Fruit fly (Drosophila melanogaster) whole organism, embryonic: ENCODE results near the gene zen.
A peak's percentile ranks its signal among the peaks of the same experiment; 100 is the strongest.

Source experiments
- Antp ChIP-seq: fragments of 200-800 bp; sonication (Bioruptor generic); optimal IDR thresholded peaks from 3 replicates; lab custom pipeline; 2016; ENCODE audit warnings: missing biosample characterization, missing genetic modification characterization
- BEAF-32 ChIP-seq: fragments of 200-800 bp; sonication (Bioruptor generic); optimal IDR thresholded peaks from 3 replicates; lab custom pipeline; 2017; ENCODE audit warnings: missing biosample characterization, missing genetic modification characterization, mild to moderate bottlenecking, moderate library complexity, missing genetic modification reagents
- CG10959 ChIP-seq: fragments of 200-800 bp; sonication (Bioruptor generic); IDR thresholded peaks from 2 replicates; pipeline ENCODE4 v1.3.6; 2022; ENCODE audit warnings: missing biosample characterization, missing genetic modification characterization
- CG11504 ChIP-seq: fragments of 200-800 bp; sonication (Bioruptor generic); optimal IDR thresholded peaks from 3 replicates; lab custom pipeline; 2019; ENCODE audit warnings: missing biosample characterization, mild to moderate bottlenecking, missing genetic modification characterization, moderate library complexity
- CG12659 ChIP-seq: fragments of 200-800 bp; sonication (Bioruptor generic); optimal IDR thresholded peaks from 3 replicates; lab custom pipeline; 2017; ENCODE audit warnings: mild to moderate bottlenecking, missing biosample characterization, missing genetic modification reagents, missing genetic modification characterization
- CG13296 ChIP-seq: fragments of 200-800 bp; sonication (Bioruptor generic); optimal IDR thresholded peaks from 3 replicates; lab custom pipeline; 2018; ENCODE audit warnings: missing biosample characterization, mild to moderate bottlenecking, missing genetic modification characterization
- CG14050 ChIP-seq: fragments of 200-800 bp; sonication (Bioruptor generic); IDR thresholded peaks from 3 replicates; pipeline ENCODE4 v1.3.6; 2022; ENCODE audit warnings: missing biosample characterization, missing genetic modification characterization
- CG15601 ChIP-seq: fragments of 200-800 bp; sonication (Bioruptor generic); optimal IDR thresholded peaks from 3 replicates; lab custom pipeline; 2019; ENCODE audit warnings: missing biosample characterization, mild to moderate bottlenecking, missing genetic modification characterization, moderate library complexity
- CG17361 ChIP-seq: fragments of 200-800 bp; sonication (Bioruptor generic); IDR thresholded peaks from 3 replicates; pipeline ENCODE4 v1.3.6; 2022; ENCODE audit warnings: missing biosample characterization, missing genetic modification characterization
- CG17829 ChIP-seq: fragments of 200-800 bp; optimal IDR thresholded peaks from 2 replicates; lab custom pipeline; 2019; ENCODE audit warnings: missing biosample characterization, mild to moderate bottlenecking, missing genetic modification characterization, moderate library complexity
- CG18011 ChIP-seq: fragments of 200-800 bp; sonication (Bioruptor generic); optimal IDR thresholded peaks from 2 replicates; lab custom pipeline; 2017; ENCODE audit warnings: missing biosample characterization, missing genetic modification characterization, mild to moderate bottlenecking, moderate library complexity, missing genotype
- CG2712 ChIP-seq: fragments of 200-800 bp; optimal IDR thresholded peaks from 3 replicates; lab custom pipeline; 2019; ENCODE audit warnings: missing biosample characterization, mild to moderate bottlenecking, missing genetic modification characterization, moderate library complexity
- CG31224 ChIP-seq: fragments of 200-800 bp; sonication (Bioruptor generic); IDR thresholded peaks from 2 replicates; pipeline ENCODE4 v1.3.6; 2022; ENCODE audit warnings: missing biosample characterization, missing genetic modification characterization
- CG31365 ChIP-seq: fragments of 200-800 bp; sonication (Bioruptor generic); optimal IDR thresholded peaks from 2 replicates; lab custom pipeline; 2018; ENCODE audit warnings: missing biosample characterization, mild to moderate bottlenecking, missing genetic modification characterization
- CG3838 ChIP-seq: fragments of 200-800 bp; sonication (Bioruptor generic); optimal IDR thresholded peaks from 3 replicates; lab custom pipeline; 2016; ENCODE audit warnings: missing biosample characterization, missing genetic modification characterization
- CG4424 ChIP-seq: fragments of 200-800 bp; sonication (Bioruptor generic); optimal IDR thresholded peaks from 3 replicates; lab custom pipeline; 2016; ENCODE audit warnings: missing biosample characterization, missing genetic modification characterization
- CG4820 ChIP-seq: fragments of 200-800 bp; sonication (Bioruptor generic); optimal IDR thresholded peaks from 3 replicates; lab custom pipeline; 2016; ENCODE audit warnings: missing biosample characterization, missing genetic modification characterization
- CG7556 ChIP-seq: fragments of 200-800 bp; sonication (Bioruptor generic); optimal IDR thresholded peaks from 2 replicates; lab custom pipeline; 2017; ENCODE audit warnings: missing biosample characterization, mild to moderate bottlenecking, missing genetic modification characterization
- CG8924 ChIP-seq: fragments of 200-800 bp; optimal IDR thresholded peaks from 3 replicates; lab custom pipeline; 2019; ENCODE audit warnings: missing biosample characterization, mild to moderate bottlenecking, missing genetic modification characterization, moderate library complexity
- CG9609 ChIP-seq: fragments of 200-800 bp; sonication (Bioruptor generic); optimal IDR thresholded peaks from 3 replicates; lab custom pipeline; 2016; ENCODE audit warnings: missing biosample characterization, missing genetic modification characterization
- CG9727 ChIP-seq: fragments of 200-800 bp; sonication (Bioruptor generic); optimal IDR thresholded peaks from 3 replicates; lab custom pipeline; 2017; ENCODE audit warnings: missing biosample characterization, mild to moderate bottlenecking, missing genetic modification characterization
- CG9876 ChIP-seq: fragments of 200-800 bp; sonication (Bioruptor generic); optimal IDR thresholded peaks from 2 replicates; lab custom pipeline; 2016; ENCODE audit warnings: missing biosample characterization, missing genetic modification characterization
- D ChIP-seq, 2 experiments: fragments of 200-800 bp in 1 of 2; fragments of >200 bp in 1 of 2; sonication (Bioruptor generic) in 1 of 2; optimal IDR thresholded peaks; 2 replicates in 1 of 2; 3 replicates in 1 of 2; lab custom pipeline; 2017; ENCODE audit warnings: mild to moderate bottlenecking in 1 of 2, missing biosample characterization in 1 of 2, missing genetic modification characterization in 1 of 2, missing genetic modification reagents in 1 of 2
- E2f1 ChIP-seq: fragments of 200-800 bp; sonication (Bioruptor generic); IDR thresholded peaks from 2 replicates; pipeline ENCODE4 v1.3.6; 2022; ENCODE audit warnings: missing biosample characterization, missing genetic modification characterization
- Kr ChIP-seq: fragments of 200-800 bp; sonication (Bioruptor generic); optimal IDR thresholded peaks from 2 replicates; lab custom pipeline; 2017; ENCODE audit warnings: missing biosample characterization, mild to moderate bottlenecking, missing genetic modification characterization
- Med ChIP-seq: fragments of 200-800 bp; sonication (Bioruptor generic); peaks from one replicate; lab custom pipeline; 2016; ENCODE audit warnings: missing biosample characterization, missing genetic modification characterization, mild to moderate bottlenecking, inconsistent platforms, moderate library complexity
- Sox100B ChIP-seq: fragments of 200-800 bp; sonication (Bioruptor generic); optimal IDR thresholded peaks from 3 replicates; lab custom pipeline; 2018; ENCODE audit warnings: missing biosample characterization, mild to moderate bottlenecking, missing genetic modification characterization
- Usf ChIP-seq: fragments of 200-800 bp; sonication (Bioruptor generic); optimal IDR thresholded peaks from 2 replicates; lab custom pipeline; 2017; ENCODE audit warnings: missing genotype, missing biosample characterization, missing genetic modification characterization
- amos ChIP-seq: fragments of 200-800 bp; sonication (Bioruptor generic); IDR thresholded peaks from 2 replicates; pipeline ENCODE4 v1.3.6; 2022; ENCODE audit warnings: missing biosample characterization, missing genetic modification characterization; ENCODE audit not compliant: partially characterized antibody
- bcd ChIP-seq: fragments of 200-800 bp; sonication (Bioruptor generic); optimal IDR thresholded peaks from 2 replicates; lab custom pipeline; 2017; ENCODE audit warnings: missing biosample characterization, mild to moderate bottlenecking, missing genetic modification characterization
- dan ChIP-seq: fragments of 200-800 bp; sonication (Bioruptor generic); IDR thresholded peaks from 2 replicates; pipeline ENCODE4 v1.3.6; 2022; ENCODE audit warnings: missing biosample characterization, missing genetic modification characterization
- dmrt11E ChIP-seq: fragments of 200-800 bp; sonication (Bioruptor generic); optimal IDR thresholded peaks from 3 replicates; lab custom pipeline; 2018; ENCODE audit warnings: missing biosample characterization, mild to moderate bottlenecking, missing genetic modification characterization, moderate library complexity
- grn ChIP-seq: fragments of 200-800 bp; sonication (Bioruptor generic); optimal IDR thresholded peaks from 3 replicates; lab custom pipeline; 2017; ENCODE audit warnings: missing biosample characterization, missing genetic modification characterization
- luna ChIP-seq: fragments of 200-800 bp; sonication (Bioruptor generic); optimal IDR thresholded peaks from 2 replicates; lab custom pipeline; 2016; ENCODE audit warnings: missing biosample characterization, missing genetic modification characterization
- pb ChIP-seq: fragments of 200-800 bp; sonication (Bioruptor generic); optimal IDR thresholded peaks from 3 replicates; lab custom pipeline; 2016; ENCODE audit warnings: missing biosample characterization, missing genetic modification characterization
- prd ChIP-seq, 3 experiments: fragments of >200 bp in 2 of 3; fragments of 200-800 bp in 1 of 3; sonication (Bioruptor generic) in 1 of 3; optimal IDR thresholded peaks in 2 of 3; IDR thresholded peaks in 1 of 3; 2 replicates in 2 of 3; 3 replicates in 1 of 3; pipeline versions ENCODE4 v1.3.6 to Lab custom; 2017 to 2022; ENCODE audit warnings: missing biosample characterization in 1 of 3, missing genetic modification characterization in 1 of 3
- sens ChIP-seq: fragments of 200-800 bp; sonication (Bioruptor generic); peaks from one replicate; lab custom pipeline; 2016; ENCODE audit warnings: missing biosample characterization, missing genetic modification characterization
- so ChIP-seq: fragments of 200-800 bp; sonication (Bioruptor generic); IDR thresholded peaks from 3 replicates; pipeline ENCODE4 v1.3.6; 2022; ENCODE audit warnings: missing biosample characterization, missing genetic modification characterization
- sug ChIP-seq: fragments of 200-800 bp; optimal IDR thresholded peaks from 2 replicates; lab custom pipeline; 2019; ENCODE audit warnings: missing biosample characterization, mild to moderate bottlenecking, missing genetic modification characterization, moderate library complexity
- tgo ChIP-seq: fragments of 200-800 bp; sonication (Bioruptor generic); IDR thresholded peaks from 3 replicates; pipeline ENCODE4 v1.3.6; 2022; ENCODE audit warnings: missing biosample characterization, missing genetic modification characterization
- tll ChIP-seq, 2 experiments: fragments of 200-800 bp in 1 of 2; fragments of >200 bp in 1 of 2; sonication (Bioruptor generic) in 1 of 2; optimal IDR thresholded peaks; 2 replicates each; lab custom pipeline; 2017 to 2019; ENCODE audit warnings: missing biosample characterization in 2 of 2, missing genetic modification characterization in 2 of 2, mild to moderate bottlenecking in 1 of 2, moderate library complexity in 1 of 2
- zen ChIP-seq: fragments of 200-800 bp; sonication (Bioruptor generic); optimal IDR thresholded peaks from 3 replicates; lab custom pipeline; 2018; ENCODE audit warnings: missing biosample characterization, mild to moderate bottlenecking, missing genetic modification characterization, moderate library complexity
- zf30C ChIP-seq: fragments of 200-800 bp; sonication (Bioruptor generic); optimal IDR thresholded peaks from 3 replicates; lab custom pipeline; 2018; ENCODE audit warnings: missing biosample characterization, mild to moderate bottlenecking, missing genetic modification characterization

Gene zen

DNA sequence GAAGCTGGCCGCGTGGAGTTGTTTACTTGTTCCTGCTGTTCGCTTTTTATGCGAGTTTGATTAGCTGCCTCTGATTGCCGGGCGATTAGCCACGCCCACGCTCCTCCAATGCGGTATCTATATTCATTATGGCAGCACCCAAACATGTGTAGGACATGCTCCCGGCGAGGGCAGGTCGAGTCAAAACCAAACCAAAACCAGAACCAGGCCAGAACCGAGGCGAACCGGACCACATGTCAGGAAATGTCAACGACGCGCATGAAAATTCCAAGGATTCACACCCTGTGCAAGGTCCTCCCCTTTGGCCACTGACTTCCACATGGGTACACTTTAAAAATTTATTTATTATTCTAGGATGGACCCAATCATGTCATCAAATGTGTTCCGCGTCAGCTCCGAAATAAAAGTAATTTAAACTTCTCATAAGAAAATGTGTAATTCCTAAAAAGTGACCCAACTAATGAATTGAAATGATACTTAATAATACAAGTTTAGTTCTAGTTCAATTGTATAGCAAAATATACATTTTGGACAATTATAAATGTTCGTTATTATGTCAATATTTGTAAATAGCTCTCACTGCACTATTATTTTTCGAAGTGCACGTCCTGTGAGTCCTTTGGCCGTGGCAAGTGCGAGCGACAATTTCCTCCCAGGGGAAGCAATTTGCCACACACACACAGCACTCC is 2.4 kb downstream of the zen start (continued):
- TF ChIP-seq zen (tag; lab: Kevin White, UChicago) (peak; percentile 71), CG9727 (GFP tag; lab: Kevin White, UChicago) (peak; percentile 25), tll (GFP tag; optimal IDR thresholded peaks at IDR 0.05; lab: Kevin White, UChicago) (no peak), CG3838 (GFP tag; lab: Kevin White, UChicago) (no peak), CG15601 (tag; lab: Kevin White, UChicago) (no peak), CG8924 (tag; lab: Kevin White, UChicago) (peak; percentile 16), prd (optimal IDR thresholded peaks at IDR 0.05; lab: Kevin White, UChicago) (no peak), prd (GFP tag; IDR thresholded peaks at IDR 0.05; lab: Robert Waterston, UW) (peak; percentile 15; the same call in 1 of the 3 replicates), CG31365 (tag; lab: Kevin White, UChicago) (no peak), zf30C (GFP tag; lab: Kevin White, UChicago) (peak; percentile 49), E2f1 (GFP tag; lab: Robert Waterston, UW) (no peak), sug (tag; lab: Kevin White, UChicago) (no peak), amos (no peak), so (no peak), CG10959 (GFP tag; lab: Robert Waterston, UW) (no peak), Usf (GFP tag; lab: Kevin White, UChicago) (no peak), Sox100B (peak; percentile 22), CG2712 (tag; lab: Kevin White, UChicago) (peak; percentile 48), dan (GFP tag; lab: Robert Waterston, UW) (no peak), CG12659 (no peak), tgo (GFP tag; lab: Robert Waterston, UW) (no peak), CG17829 (tag; lab: Kevin White, UChicago) (peak; percentile 11), D (optimal IDR thresholded peaks at IDR 0.05; lab: Kevin White, UChicago) (no peak), D (GFP tag; optimal IDR thresholded peaks at IDR 0.05; lab: Kevin White, UChicago) (peak; percentile 5), CG18011 (GFP tag; lab: Kevin White, UChicago) (no peak), pb (GFP tag; lab: Kevin White, UChicago) (no peak), CG7556 (peak; percentile 18), luna (GFP tag; lab: Kevin White, UChicago) (no peak), dmrt11E (peak; percentile 45), Antp (GFP tag; lab: Kevin White, UChicago) (no peak), CG31224 (GFP tag; lab: Robert Waterston, UW) (no peak), sens (peak; percentile 77), grn (no peak), CG17361 (GFP tag; lab: Robert Waterston, UW) (0 out of 3 replicates have a peak, but pooled peaks have one; percentile 42), CG4424 (GFP tag; lab: Kevin White, UChicago) (peak; percentile 6), Med (peak; percentile 25), CG9876 (GFP tag; lab: Kevin White, UChicago) (no peak), BEAF-32 (GFP tag; lab: Kevin White, UChicago) (no peak), CG14050 (GFP tag; lab: Robert Waterston, UW) (no peak), Kr (GFP tag; lab: Kevin White, UChicago) (peak; percentile 23), CG11504 (tag; lab: Kevin White, UChicago) (no peak), CG13296 (GFP tag; lab: Kevin White, UChicago) (no peak), bcd (GFP tag; lab: Kevin White, UChicago) (peak; percentile 27), CG4820 (no peak), CG9609 (GFP tag; lab: Kevin White, UChicago) (no peak)
